Fruit fly (Drosophila melanogaster): ENCODE data around the gene MetRS-m.

The MetRS-m gene

DNA sequence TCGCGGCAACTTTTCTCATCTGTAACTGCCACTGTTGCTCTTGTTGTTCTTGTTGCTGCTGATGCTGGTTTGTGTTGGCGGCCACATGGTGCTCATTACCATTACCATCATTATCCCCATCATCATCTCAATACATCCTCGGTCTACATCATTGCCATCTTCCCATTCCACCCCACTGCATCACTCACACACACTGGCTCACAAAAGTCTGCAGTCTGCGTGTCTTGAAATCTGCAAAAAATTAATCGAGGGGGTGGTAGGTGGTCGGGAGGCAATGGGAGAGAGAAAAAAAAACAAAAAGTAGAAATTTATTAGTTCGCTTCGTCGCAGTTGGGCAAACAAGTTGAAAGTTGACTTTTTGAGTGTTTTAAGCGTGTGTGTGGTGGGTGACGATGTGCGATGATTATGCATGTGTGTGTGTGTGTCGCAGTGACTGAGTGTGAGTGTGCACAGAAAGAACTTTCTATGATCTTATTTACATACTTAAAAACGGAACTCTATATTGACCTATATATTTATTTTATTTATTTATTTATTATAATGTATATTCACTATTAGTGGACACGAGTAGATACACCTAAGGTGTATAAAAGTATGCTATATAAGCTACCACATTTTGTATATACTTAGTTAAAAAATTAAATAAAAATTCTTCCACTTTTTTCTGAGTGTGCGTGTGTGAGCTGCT, 19.7 kb upstream of the MetRS-m start (continued):
- no peak for TF ChIP-seq CG7271 (tag; optimal IDR thresholded peaks at IDR 0.05)
- TF ChIP-seq Dbx (GFP tag; IDR thresholded peaks at IDR 0.05): no peak
- no peak for TF ChIP-seq CG8944 (GFP tag; optimal IDR thresholded peaks at IDR 0.05)
- TF ChIP-seq CG10431 (GFP tag; optimal IDR thresholded peaks at IDR 0.05): no peak
- TF ChIP-seq CG8388 (GFP tag; optimal IDR thresholded peaks at IDR 0.05): peak; percentile 94
- no peak for TF ChIP-seq CG12155 (GFP tag; optimal IDR thresholded peaks at IDR 0.05)
- TF ChIP-seq CG33557 (GFP tag; optimal IDR thresholded peaks at IDR 0.05): no peak
- no peak for TF ChIP-seq chm (GFP tag; IDR thresholded peaks at IDR 0.05)
- TF ChIP-seq Sry-δ (GFP tag; optimal IDR thresholded peaks at IDR 0.05): no peak
- no peak for TF ChIP-seq CG6683 (GFP tag; optimal IDR thresholded peaks at IDR 0.05)
- TF ChIP-seq CG6175 (GFP tag; IDR thresholded peaks at IDR 0.05): no peak
- TF ChIP-seq CG3995 (GFP tag; optimal IDR thresholded peaks at IDR 0.05): no peak
- TF ChIP-seq Gsc (GFP tag; IDR thresholded peaks at IDR 0.05): no peak
- TF ChIP-seq CG14050 (GFP tag; IDR thresholded peaks at IDR 0.05): no peak
- peak; percentile 17 for TF ChIP-seq Asciz (GFP tag; optimal IDR thresholded peaks at IDR 0.05)
- TF ChIP-seq lbe (GFP tag; optimal IDR thresholded peaks at IDR 0.05): no peak
- no peak for TF ChIP-seq danr (GFP tag; IDR thresholded peaks at IDR 0.05)
- TF ChIP-seq Sox100B (GFP tag; optimal IDR thresholded peaks at IDR 0.05): peak; percentile 39
- TF ChIP-seq scrt (GFP tag; optimal IDR thresholded peaks at IDR 0.05): no peak
- no peak for TF ChIP-seq CG2129 (GFP tag; IDR thresholded peaks at IDR 0.05; ENCODE audit: partially characterized antibody)
- TF ChIP-seq hth (optimal IDR thresholded peaks at IDR 0.05): no peak
- TF ChIP-seq tio (GFP tag; optimal IDR thresholded peaks at IDR 0.05): no peak
- TF ChIP-seq ATbp (GFP tag; optimal IDR thresholded peaks at IDR 0.05): peak; percentile 35
- TF ChIP-seq CG10209 (GFP tag; optimal IDR thresholded peaks at IDR 0.05): no peak
- no peak for TF ChIP-seq kah (GFP tag; optimal IDR thresholded peaks at IDR 0.05)
- TF ChIP-seq sens (GFP tag): no peak
- no peak for TF ChIP-seq bigmax (GFP tag; optimal IDR thresholded peaks at IDR 0.05)
- no peak for TF ChIP-seq CG11560 (tag; IDR thresholded peaks at IDR 0.05)
- TF ChIP-seq CG17568 (GFP tag; optimal IDR thresholded peaks at IDR 0.05): no peak
- no peak for TF ChIP-seq HmgD (GFP tag; optimal IDR thresholded peaks at IDR 0.05)
- TF ChIP-seq CG11696 (GFP tag; IDR thresholded peaks at IDR 0.05): no peak
- peak; percentile 36 for TF ChIP-seq PHDP (tag; optimal IDR thresholded peaks at IDR 0.05)
- TF ChIP-seq gce (GFP tag; IDR thresholded peaks at IDR 0.05): no peak
- no peak for TF ChIP-seq Hsf (GFP tag; optimal IDR thresholded peaks at IDR 0.05)
- TF ChIP-seq schlank (tag; optimal IDR thresholded peaks at IDR 0.05): no peak
- no peak for TF ChIP-seq CG7928 (GFP tag; optimal IDR thresholded peaks at IDR 0.05)
- no peak for TF ChIP-seq knrl (GFP tag; IDR thresholded peaks at IDR 0.05; ENCODE audit: partially characterized antibody)
- peak; percentile 43 for TF ChIP-seq Sox102F (GFP tag; optimal IDR thresholded peaks at IDR 0.05)
- TF ChIP-seq Dll (GFP tag; IDR thresholded peaks at IDR 0.05; ENCODE audit: partially characterized antibody): no peak
- no peak for TF ChIP-seq CG1603 (tag; optimal IDR thresholded peaks at IDR 0.05)
- no peak for TF ChIP-seq rib (GFP tag; IDR thresholded peaks at IDR 0.05)
- no peak for TF ChIP-seq gt (GFP tag; IDR thresholded peaks at IDR 0.05)
- TF ChIP-seq MBD-R2 (GFP tag; IDR thresholded peaks at IDR 0.05): no peak
- peak; percentile 22 for TF ChIP-seq Oli (tag; optimal IDR thresholded peaks at IDR 0.05)
- no peak for TF ChIP-seq repo (GFP tag; optimal IDR thresholded peaks at IDR 0.05)
- no peak for TF ChIP-seq CG15073 (GFP tag; optimal IDR thresholded peaks at IDR 0.05)
- peak; percentile 60 for TF ChIP-seq lab (GFP tag; optimal IDR thresholded peaks at IDR 0.05)
- TF ChIP-seq Hmx (GFP tag; optimal IDR thresholded peaks at IDR 0.05): no peak
- peak; percentile 22 for TF ChIP-seq gsb-n (tag; optimal IDR thresholded peaks at IDR 0.05)
- TF ChIP-seq CG2875 (GFP tag; optimal IDR thresholded peaks at IDR 0.05): peak; percentile 18
- TF ChIP-seq CG5245 (GFP tag; optimal IDR thresholded peaks at IDR 0.05): no peak

Data from whole organism, embryonic.